Fruit fly (Drosophila melanogaster) whole organism, embryonic: ENCODE data around the gene Doc1.

Experiments
- CG10959 ChIP-seq: fragments of 200-800 bp; sonication (Bioruptor generic); IDR thresholded peaks from 2 replicates; pipeline ENCODE4 v1.3.6; 2022; ENCODE audit warnings: missing biosample characterization, missing genetic modification characterization
- CG11695 ChIP-seq: fragments of 200-800 bp; sonication (Bioruptor generic); IDR thresholded peaks from 3 replicates; pipeline ENCODE4 v1.3.6; 2022; ENCODE audit warnings: missing biosample characterization, missing genetic modification characterization
- CG12391 ChIP-seq: fragments of 200-800 bp; sonication (Bioruptor generic); optimal IDR thresholded peaks from 3 replicates; lab custom pipeline; 2018; ENCODE audit warnings: missing biosample characterization, mild to moderate bottlenecking, missing genetic modification characterization, moderate library complexity
- CG13287 ChIP-seq: fragments of 200-800 bp; sonication (Bioruptor generic); IDR thresholded peaks from 2 replicates; pipeline ENCODE4 v1.3.6; 2022; ENCODE audit warnings: missing biosample characterization, missing genetic modification characterization; ENCODE audit not compliant: partially characterized antibody
- CG1647 ChIP-seq: fragments of 200-800 bp; sonication (Bioruptor generic); optimal IDR thresholded peaks from 3 replicates; lab custom pipeline; 2016; ENCODE audit warnings: missing biosample characterization, missing genetic modification characterization
- CG16779 ChIP-seq: fragments of 200-800 bp; sonication (Bioruptor generic); IDR thresholded peaks from 2 replicates; pipeline ENCODE4 v1.3.6; 2022; ENCODE audit warnings: missing biosample characterization, missing genetic modification characterization
- CG17385 ChIP-seq: fragments of 200-800 bp; sonication (Bioruptor generic); optimal IDR thresholded peaks from 3 replicates; lab custom pipeline; 2018; ENCODE audit warnings: missing biosample characterization, mild to moderate bottlenecking, missing genetic modification characterization
- CG2116 ChIP-seq: fragments of 200-800 bp; sonication (Bioruptor generic); optimal IDR thresholded peaks from 3 replicates; lab custom pipeline; 2018; ENCODE audit warnings: missing biosample characterization, mild to moderate bottlenecking, missing genetic modification characterization
- CG2120 ChIP-seq: fragments of 200-800 bp; sonication (Bioruptor generic); optimal IDR thresholded peaks from 3 replicates; lab custom pipeline; 2016; ENCODE audit warnings: missing biosample characterization, missing genetic modification characterization
- CG30431 ChIP-seq: fragments of 200-800 bp; sonication (Bioruptor generic); optimal IDR thresholded peaks from 2 replicates; lab custom pipeline; 2017; ENCODE audit warnings: missing biosample characterization, missing genetic modification characterization
- CG31365 ChIP-seq: fragments of 200-800 bp; sonication (Bioruptor generic); optimal IDR thresholded peaks from 2 replicates; lab custom pipeline; 2018; ENCODE audit warnings: missing biosample characterization, mild to moderate bottlenecking, missing genetic modification characterization
- CG31441 ChIP-seq: fragments of 200-800 bp; sonication (Bioruptor generic); IDR thresholded peaks from 2 replicates; pipeline ENCODE4 v1.3.6; 2022; ENCODE audit warnings: missing biosample characterization, missing genetic modification characterization
- CG3281 ChIP-seq: fragments of 200-800 bp; sonication (Bioruptor generic); optimal IDR thresholded peaks from 3 replicates; lab custom pipeline; 2017; ENCODE audit warnings: missing biosample characterization, mild to moderate bottlenecking, missing genetic modification characterization
- CG6791 ChIP-seq: fragments of 200-800 bp; sonication (Bioruptor generic); IDR thresholded peaks from 3 replicates; pipeline ENCODE4 v1.3.6; 2022; ENCODE audit warnings: missing biosample characterization, missing genetic modification characterization; ENCODE audit not compliant: partially characterized antibody
- CG7372 ChIP-seq: fragments of 200-800 bp; sonication (Bioruptor generic); IDR thresholded peaks from 2 replicates; pipeline ENCODE4 v1.3.6; 2022; ENCODE audit warnings: missing biosample characterization, missing genetic modification characterization
- CTCF ChIP-seq: fragments of 200-800 bp; sonication (Bioruptor generic); optimal IDR thresholded peaks from 2 replicates; lab custom pipeline; 2017; ENCODE audit warnings: missing biosample characterization, mild to moderate bottlenecking, missing genetic modification characterization, moderate library complexity
- CoRest ChIP-seq: fragments of 200-800 bp; sonication (Bioruptor generic); optimal IDR thresholded peaks from 3 replicates; lab custom pipeline; 2018; ENCODE audit warnings: missing biosample characterization, mild to moderate bottlenecking, missing genetic modification characterization, moderate library complexity
- D19A ChIP-seq: fragments of 200-800 bp; optimal IDR thresholded peaks from 3 replicates; lab custom pipeline; 2019; ENCODE audit warnings: missing biosample characterization, mild to moderate bottlenecking, missing genetic modification characterization, moderate library complexity
- Dref ChIP-seq: fragments of 200-800 bp; sonication (Bioruptor generic); IDR thresholded peaks from 2 replicates; pipeline ENCODE4 v1.3.6; 2022; ENCODE audit warnings: missing biosample characterization, missing genetic modification characterization
- E2f1 ChIP-seq: fragments of 200-800 bp; sonication (Bioruptor generic); IDR thresholded peaks from 2 replicates; pipeline ENCODE4 v1.3.6; 2022; ENCODE audit warnings: missing biosample characterization, missing genetic modification characterization
- HLH3B ChIP-seq: fragments of 200-800 bp; sonication (Bioruptor generic); IDR thresholded peaks from 2 replicates; pipeline ENCODE4 v1.3.6; 2022; ENCODE audit warnings: missing biosample characterization, missing genetic modification characterization
- Hmr ChIP-seq: fragments of 200-800 bp; sonication (Bioruptor generic); optimal IDR thresholded peaks from 3 replicates; lab custom pipeline; 2017; ENCODE audit warnings: mild to moderate bottlenecking, missing biosample characterization, missing genetic modification reagents, missing genetic modification characterization
- Hr51 ChIP-seq, 2 experiments: fragments of 200-800 bp; sonication (Bioruptor generic); optimal IDR thresholded peaks; 2 replicates in 1 of 2; 3 replicates in 1 of 2; lab custom pipeline; 2016 to 2018; ENCODE audit warnings: missing biosample characterization in 2 of 2, missing genetic modification characterization in 2 of 2, mild to moderate bottlenecking in 1 of 2, moderate library complexity in 1 of 2
- Meics ChIP-seq: fragments of 200-800 bp; sonication (Bioruptor generic); optimal IDR thresholded peaks from 2 replicates; lab custom pipeline; 2017; ENCODE audit warnings: missing biosample characterization, mild to moderate bottlenecking, missing genetic modification characterization
- Myb ChIP-seq: fragments of 200-800 bp; sonication (Bioruptor generic); optimal IDR thresholded peaks from 2 replicates; lab custom pipeline; 2016; ENCODE audit warnings: missing biosample characterization, missing genetic modification characterization
- Stat92E ChIP-seq, 3 experiments: fragments of >200 bp in 2 of 3; fragments of 200-800 bp in 1 of 3; sonication (Bioruptor generic) in 1 of 3; optimal IDR thresholded peaks; 2 replicates each; lab custom pipeline; 2017 to 2019; ENCODE audit warnings: missing biosample characterization in 3 of 3, missing genetic modification characterization in 3 of 3, mild to moderate bottlenecking in 1 of 3, moderate library complexity in 1 of 3
- TFAM ChIP-seq: fragments of 200-800 bp; sonication (Bioruptor generic); optimal IDR thresholded peaks from 2 replicates; lab custom pipeline; 2017; ENCODE audit warnings: missing biosample characterization, missing genetic modification characterization, inconsistent platforms
- Xbp1 ChIP-seq: fragments of 200-800 bp; sonication (Bioruptor generic); optimal IDR thresholded peaks from 3 replicates; lab custom pipeline; 2016; ENCODE audit warnings: missing biosample characterization, mild to moderate bottlenecking, missing genetic modification characterization
- Xrp1 ChIP-seq: fragments of 200-800 bp; sonication (Bioruptor generic); IDR thresholded peaks from 2 replicates; pipeline ENCODE4 v1.3.6; 2022; ENCODE audit warnings: missing biosample characterization, missing genetic modification characterization
- ab ChIP-seq: fragments of 200-800 bp; sonication (Bioruptor generic); optimal IDR thresholded peaks from 2 replicates; lab custom pipeline; 2016; ENCODE audit warnings: missing biosample characterization, missing genetic modification characterization
- br ChIP-seq: fragments of >200 bp; optimal IDR thresholded peaks from 2 replicates; lab custom pipeline; 2017
- cas ChIP-seq: fragments of 200-800 bp; sonication (Bioruptor generic); IDR thresholded peaks from 2 replicates; pipeline ENCODE4 v1.3.6; 2022; ENCODE audit warnings: missing biosample characterization, missing genetic modification characterization
- crol ChIP-seq: fragments of 200-800 bp; sonication (Bioruptor generic); IDR thresholded peaks from 2 replicates; pipeline ENCODE4 v1.3.6; 2022; ENCODE audit warnings: missing biosample characterization, missing genetic modification characterization
- cwo ChIP-seq: fragments of 200-800 bp; sonication (Bioruptor generic); optimal IDR thresholded peaks from 3 replicates; lab custom pipeline; 2017; ENCODE audit warnings: missing biosample characterization, missing genetic modification characterization, mild to moderate bottlenecking, moderate library complexity, missing genetic modification reagents
- dimm ChIP-seq: fragments of 200-800 bp; sonication (Bioruptor generic); IDR thresholded peaks from 2 replicates; pipeline ENCODE4 v1.3.6; 2022; ENCODE audit warnings: missing biosample characterization, missing genetic modification characterization
- gcm ChIP-seq: fragments of 200-800 bp; sonication (Bioruptor generic); optimal IDR thresholded peaks from 2 replicates; lab custom pipeline; 2019; ENCODE audit warnings: missing biosample characterization, mild to moderate bottlenecking, missing genetic modification characterization, moderate library complexity
- gfzf ChIP-seq: fragments of 200-800 bp; sonication (Bioruptor generic); optimal IDR thresholded peaks from 2 replicates; lab custom pipeline; 2016; ENCODE audit warnings: missing biosample characterization, mild to moderate bottlenecking, missing genetic modification characterization, moderate library complexity
- gsb ChIP-seq: fragments of 200-800 bp; sonication (Bioruptor generic); IDR thresholded peaks from 2 replicates; pipeline ENCODE4 v1.3.6; 2022; ENCODE audit warnings: missing biosample characterization, missing genetic modification characterization
- hkb ChIP-seq, 2 experiments: fragments of 200-800 bp in 1 of 2; fragments of >200 bp in 1 of 2; sonication (Bioruptor generic) in 1 of 2; IDR thresholded peaks in 1 of 2; optimal IDR thresholded peaks in 1 of 2; 2 replicates each; pipeline versions ENCODE4 v1.3.6 to Lab custom; 2017 to 2022; ENCODE audit warnings: missing biosample characterization in 1 of 2, missing genetic modification characterization in 1 of 2
- jumu ChIP-seq: fragments of 200-800 bp; sonication (Bioruptor generic); optimal IDR thresholded peaks from 3 replicates; lab custom pipeline; 2016; ENCODE audit warnings: missing biosample characterization, missing genetic modification characterization
- klu ChIP-seq: fragments of 200-800 bp; sonication (Bioruptor generic); IDR thresholded peaks from 2 replicates; pipeline ENCODE4 v1.3.6; 2022; ENCODE audit warnings: missing biosample characterization, missing genetic modification characterization
- nmo ChIP-seq: fragments of 200-800 bp; sonication (Bioruptor generic); optimal IDR thresholded peaks from 2 replicates; lab custom pipeline; 2018; ENCODE audit warnings: missing biosample characterization, mild to moderate bottlenecking, missing genetic modification characterization, moderate library complexity
- onecut ChIP-seq: fragments of 200-800 bp; sonication (Bioruptor generic); IDR thresholded peaks from 2 replicates; pipeline ENCODE4 v1.3.6; 2022; ENCODE audit warnings: missing biosample characterization, missing genetic modification characterization
- pan ChIP-seq, 4 experiments: fragments of >200 bp in 3 of 4; fragments of 200-800 bp in 1 of 4; sonication (Bioruptor generic) in 1 of 4; optimal IDR thresholded peaks in 3 of 4; IDR thresholded peaks in 1 of 4; 2 replicates each; pipeline versions ENCODE4 v1.3.6 to Lab custom; 2017 to 2022; ENCODE audit warnings: missing biosample characterization in 2 of 4, missing genetic modification characterization in 2 of 4, mixed read lengths in 1 of 4
- phol ChIP-seq: fragments of 200-800 bp; sonication (Bioruptor generic); optimal IDR thresholded peaks from 3 replicates; lab custom pipeline; 2018; ENCODE audit warnings: missing biosample characterization, mild to moderate bottlenecking, missing genetic modification characterization, moderate library complexity
- repo ChIP-seq: fragments of 200-800 bp; sonication (Bioruptor generic); optimal IDR thresholded peaks from 2 replicates; lab custom pipeline; 2016; ENCODE audit warnings: missing biosample characterization, missing genetic modification characterization
- sob ChIP-seq: fragments of 200-800 bp; sonication (Bioruptor generic); IDR thresholded peaks from 2 replicates; pipeline ENCODE4 v1.3.6; 2022; ENCODE audit warnings: missing biosample characterization, missing genetic modification characterization
- zf30C ChIP-seq: fragments of 200-800 bp; sonication (Bioruptor generic); optimal IDR thresholded peaks from 3 replicates; lab custom pipeline; 2018; ENCODE audit warnings: missing biosample characterization, mild to moderate bottlenecking, missing genetic modification characterization

Gene Doc1

dm6 chr3L:9092356-9093103, 51.4 kb downstream of the Doc1 start, which contains the start of gene CG32032 (continued):
- TF ChIP-seq Xrp1, result 0 out of 2 replicates have a peak, but pooled peaks have one; percentile 19
- TF ChIP-seq CG7372 (GFP tag; lab: Robert Waterston, UW), result no peak
- TF ChIP-seq CG12391 (tag; lab: Kevin White, UChicago), result peak; percentile 13
- TF ChIP-seq CG11695 (GFP tag; lab: Robert Waterston, UW), result 0 out of 3 replicates have a peak, but pooled peaks have one; percentile 6
- TF ChIP-seq CoRest, result peak; percentile 30
- TF ChIP-seq CG1647 (GFP tag; lab: Kevin White, UChicago), result no peak
- TF ChIP-seq onecut (GFP tag; lab: Robert Waterston, UW), result no peak
- no peak for TF ChIP-seq CG13287 (GFP tag; lab: Robert Waterston, UW)
- no peak for TF ChIP-seq hkb (optimal IDR thresholded peaks at IDR 0.05; lab: Kevin White, UChicago)
- 0 out of 2 replicates have a peak, but pooled peaks have one; percentile 8 for TF ChIP-seq hkb (GFP tag; IDR thresholded peaks at IDR 0.05; lab: Robert Waterston, UW)
- TF ChIP-seq CG17385 (GFP tag; lab: Kevin White, UChicago), result peak; percentile 42
- TF ChIP-seq CG31441 (GFP tag; lab: Robert Waterston, UW), result no peak
- peak; percentile 51 for TF ChIP-seq Hmr
- TF ChIP-seq Myb (GFP tag; lab: Kevin White, UChicago), result no peak
- no peak for TF ChIP-seq CG2120
- TF ChIP-seq CG16779 (GFP tag; lab: Robert Waterston, UW), result 0 out of 2 replicates have a peak, but pooled peaks have one; percentile 44
- TF ChIP-seq CG3281 (GFP tag; lab: Kevin White, UChicago), result peak; percentile 11
- 0 out of 2 replicates have a peak, but pooled peaks have one; percentile 29 for TF ChIP-seq klu (GFP tag; lab: Robert Waterston, UW)
- TF ChIP-seq zf30C (GFP tag; lab: Kevin White, UChicago), result peak; percentile 29
- peak; percentile 53 for TF ChIP-seq gcm
- TF ChIP-seq CTCF (GFP tag; lab: Kevin White, UChicago), result no peak
- no peak for TF ChIP-seq CG6791
- no peak for TF ChIP-seq sob
- peak; percentile 7 for TF ChIP-seq Xbp1 (GFP tag; lab: Kevin White, UChicago)
- no peak for TF ChIP-seq HLH3B (GFP tag; lab: Robert Waterston, UW)
- peak in 1 of 2 experiments; percentile 51 for TF ChIP-seq Hr51 (GFP tag; optimal IDR thresholded peaks at IDR 0.05; lab: Kevin White, UChicago)
- TF ChIP-seq CG31365 (tag; lab: Kevin White, UChicago), result no peak
- TF ChIP-seq pan (optimal IDR thresholded peaks at IDR 0.05; lab: Kevin White, UChicago), result no peak
- TF ChIP-seq pan (GFP tag; optimal IDR thresholded peaks at IDR 0.05 in 1 of 2, IDR thresholded peaks at IDR 0.05 in 1 of 2), result peak in 1 of 2 experiments; percentile 9
- 0 out of 2 replicates have a peak, but pooled peaks have one; percentile 12 for TF ChIP-seq CG10959 (GFP tag; lab: Robert Waterston, UW)
- no peak for TF ChIP-seq repo (GFP tag; lab: Kevin White, UChicago)
- TF ChIP-seq gfzf, result no peak
- TF ChIP-seq ab (GFP tag; lab: Kevin White, UChicago), result no peak
- no peak for TF ChIP-seq D19A (tag; lab: Kevin White, UChicago)
- 0 out of 2 replicates have a peak, but pooled peaks have one; percentile 25 for TF ChIP-seq crol (GFP tag; lab: Robert Waterston, UW)
- no peak for TF ChIP-seq TFAM (GFP tag; lab: Kevin White, UChicago)
- no peak for TF ChIP-seq gsb (GFP tag; lab: Robert Waterston, UW)
- peak; percentile 10 for TF ChIP-seq nmo
- no peak for TF ChIP-seq dimm (GFP tag; lab: Robert Waterston, UW)
- peak; percentile 44 for TF ChIP-seq cwo (GFP tag; lab: Kevin White, UChicago)
- TF ChIP-seq jumu (GFP tag; lab: Kevin White, UChicago), result no peak
- TF ChIP-seq cas (GFP tag; lab: Robert Waterston, UW), result no peak
- peak; percentile 37 for TF ChIP-seq Meics (GFP tag; lab: Kevin White, UChicago)
- TF ChIP-seq Dref, result no peak
- TF ChIP-seq CG30431, result no peak
- TF ChIP-seq Stat92E (GFP tag; optimal IDR thresholded peaks at IDR 0.05; lab: Kevin White, UChicago), result no peak
- TF ChIP-seq E2f1, result 0 out of 2 replicates have a peak, but pooled peaks have one; percentile 35
- TF ChIP-seq br (lab: Kevin White, UChicago), result no peak
- TF ChIP-seq phol (tag; lab: Kevin White, UChicago), result peak; percentile 24
- TF ChIP-seq CG2116, result no peak
